Fruit fly (Drosophila melanogaster) whole organism, larva: Measurements from ENCODE around the gene Mkk4.

Experiments used
- noc ChIP-seq: fragments of 200-800 bp; sonication (Bioruptor generic); optimal IDR thresholded peaks from 3 replicates; lab custom pipeline; 2019; ENCODE audit warnings: missing biosample characterization, mild to moderate bottlenecking, missing genetic modification characterization, moderate library complexity

The Mkk4 gene

dm6 chr3R:8638629-8639028, 12.0 kb downstream of the Mkk4 start:
- TF ChIP-seq noc (tag; lab: Kevin White, UChicago), result no peak

- TF ChIP-seq noc (tag; lab: Kevin White, UChicago), result no peak
Observed at dm6 chr3R:8635778-8636177, 14.8 kb downstream of the Mkk4 start, which contains the start of gene Or85e. TSS of gene Or85e (minus strand) at chr3R:8635878.

dm6 chr3R:8620737-8621136, 29.9 kb downstream of the Mkk4 start:
- no peak for TF ChIP-seq noc (tag; lab: Kevin White, UChicago)

dm6 chr3R:8619089-8619488, 31.5 kb downstream of the Mkk4 start:
- TF ChIP-seq noc (tag; lab: Kevin White, UChicago), result no peak

dm6 chr3R:8616149-8616548, 34.4 kb downstream of the Mkk4 start:
- TF ChIP-seq noc (tag; lab: Kevin White, UChicago), result no peak
